Worm (Caenorhabditis elegans): ENCODE results near the gene F56B3.2.

F56B3.2 gene

ce11 chrIV:740674-741073 lies 27.7 kb downstream of the F56B3.2 start:
- TF ChIP-seq him-1 (tag; optimal IDR thresholded peaks at IDR 0.05) (no peak), W03F9.2 (tag; optimal IDR thresholded peaks at IDR 0.05) (no peak), dao-5 (tag; optimal IDR thresholded peaks at IDR 0.05) (no peak)

ce11 chrIV:736447-736846 lies 31.9 kb downstream of the F56B3.2 start, which contains the start of gene kvs-5:
TSS of gene kvs-5 (plus strand) at chrIV:736747.
- no peak for TF ChIP-seq W03F9.2 (tag; optimal IDR thresholded peaks at IDR 0.05)
- no peak for TF ChIP-seq dao-5 (tag; optimal IDR thresholded peaks at IDR 0.05)
- no peak for TF ChIP-seq him-1 (tag; optimal IDR thresholded peaks at IDR 0.05)

- TF ChIP-seq him-1 (tag; optimal IDR thresholded peaks at IDR 0.05), result no peak
- no peak for TF ChIP-seq W03F9.2 (tag; optimal IDR thresholded peaks at IDR 0.05)
- no peak for TF ChIP-seq dao-5 (tag; optimal IDR thresholded peaks at IDR 0.05)
Observed at ce11 chrIV:730937-731336, 37.4 kb downstream of the F56B3.2 start, which contains the start of gene srt-24. TSS of gene srt-24 (minus strand) at chrIV:731037.

ce11 chrIV:728095-728494 lies 40.3 kb downstream of the F56B3.2 start, which contains the start of gene Y55F3C.9:
TSS of gene Y55F3C.9 (minus strand) at chrIV:728195.
- no peak for TF ChIP-seq W03F9.2 (tag; optimal IDR thresholded peaks at IDR 0.05)
- TF ChIP-seq him-1 (tag; optimal IDR thresholded peaks at IDR 0.05), result no peak
- no peak for TF ChIP-seq dao-5 (tag; optimal IDR thresholded peaks at IDR 0.05)

ce11 chrIV:719351-719750 lies 49.0 kb downstream of the F56B3.2 start, which contains the start of gene Y55F3C.10:
TSS of gene Y55F3C.10 (minus strand) at chrIV:719451.
- no peak for TF ChIP-seq dao-5 (tag; optimal IDR thresholded peaks at IDR 0.05)
- TF ChIP-seq W03F9.2 (tag; optimal IDR thresholded peaks at IDR 0.05), result no peak
- no peak for TF ChIP-seq him-1 (tag; optimal IDR thresholded peaks at IDR 0.05)

- TF ChIP-seq dao-5 (tag; optimal IDR thresholded peaks at IDR 0.05) (no peak), him-1 (tag; optimal IDR thresholded peaks at IDR 0.05) (no peak), W03F9.2 (tag; optimal IDR thresholded peaks at IDR 0.05) (no peak)
Observed at ce11 chrIV:716323-716722, 52.1 kb downstream of the F56B3.2 start, which contains the start of gene clec-164. TSS of gene clec-164 (plus strand) at chrIV:716623.

- TF ChIP-seq dao-5 (tag; optimal IDR thresholded peaks at IDR 0.05), result no peak
Observed at ce11 chrIV:715433-715832, 53.0 kb downstream of the F56B3.2 start.

All from whole organism, L4/young adult.